Worm (Caenorhabditis elegans) whole organism, L3 larva: ENCODE data around the gene Y75B8A.28.
A peak's percentile ranks its signal among the peaks of the same experiment; 100 is the strongest.

Experiments used
- R02D3.7 ChIP-seq: fragments of 150-350 bp; optimal IDR thresholded peaks from 2 replicates; lab custom pipeline; 2014; ENCODE audit warnings: missing biosample characterization, missing genetic modification characterization
- ZK546.5 ChIP-seq: sonication (generic microtip); optimal IDR thresholded peaks from 2 replicates; lab custom pipeline; 2017; ENCODE audit warnings: missing biosample characterization, missing genetic modification characterization
- aly-2 ChIP-seq: fragments of 150-350 bp; optimal IDR thresholded peaks from 2 replicates; lab custom pipeline; 2014; ENCODE audit warnings: missing biosample characterization, missing genetic modification characterization
- ama-1 ChIP-seq: fragments of 150-350 bp; optimal IDR thresholded peaks from 2 replicates; lab custom pipeline; 2018
- ceh-16 ChIP-seq: sonication (generic microtip); optimal IDR thresholded peaks from 2 replicates; lab custom pipeline; 2017; ENCODE audit warnings: missing biosample characterization, missing genetic modification characterization
- ceh-28 ChIP-seq: fragments of 150-350 bp; optimal IDR thresholded peaks from 2 replicates; lab custom pipeline; 2014; ENCODE audit warnings: missing biosample characterization, missing genetic modification reagents, missing genetic modification characterization
- ceh-82 ChIP-seq: fragments of 150-350 bp; optimal IDR thresholded peaks from 2 replicates; lab custom pipeline; 2014; ENCODE audit warnings: missing biosample characterization, missing genetic modification characterization
- egl-27 ChIP-seq: sonication (generic microtip); optimal IDR thresholded peaks from 4 replicates; lab custom pipeline; 2017; ENCODE audit warnings: missing biosample characterization, missing genetic modification reagents, missing genetic modification characterization
- elt-2 ChIP-seq: sonication (generic microtip); optimal IDR thresholded peaks from 2 replicates; lab custom pipeline; 2016; ENCODE audit warnings: missing genetic modification reagents, mild to moderate bottlenecking, missing genetic modification characterization, missing compliant biosample characterization
- elt-3 ChIP-seq, 3 experiments: fragments of 150-350 bp in 1 of 3; sonication (generic microtip) in 2 of 3; optimal IDR thresholded peaks; 2 replicates in 2 of 3; 4 replicates in 1 of 3; lab custom pipeline; 2014 to 2017; ENCODE audit warnings: missing biosample characterization in 3 of 3, missing genetic modification characterization in 3 of 3
- eor-1 ChIP-seq, 2 experiments: fragments of 150-350 bp; optimal IDR thresholded peaks; 2 replicates each; lab custom pipeline; 2014 to 2018; ENCODE audit warnings: missing biosample characterization in 2 of 2, missing genetic modification characterization in 2 of 2
- jun-1 ChIP-seq: fragments of 150-350 bp; optimal IDR thresholded peaks from 2 replicates; lab custom pipeline; 2014; ENCODE audit warnings: missing biosample characterization, missing genetic modification reagents, missing genetic modification characterization
- lin-15B ChIP-seq: fragments of 150-350 bp; optimal IDR thresholded peaks from 2 replicates; lab custom pipeline; 2014; ENCODE audit warnings: missing biosample characterization, missing genetic modification characterization
- lin-39 ChIP-seq: fragments of 150-350 bp; optimal IDR thresholded peaks from 2 replicates; lab custom pipeline; 2018; ENCODE audit warnings: missing biosample characterization, missing genetic modification reagents, missing genetic modification characterization
- mdl-1 ChIP-seq: fragments of 150-350 bp; optimal IDR thresholded peaks from 2 replicates; lab custom pipeline; 2014; ENCODE audit warnings: missing biosample characterization, missing genetic modification characterization
- nfya-1 ChIP-seq: sonication (generic microtip); optimal IDR thresholded peaks from 2 replicates; lab custom pipeline; 2017; ENCODE audit warnings: missing genetic modification characterization, mild to moderate bottlenecking, missing compliant biosample characterization, antibody characterized with exemption, moderate library complexity; ENCODE audit not compliant: insufficient read depth
- nhr-12 ChIP-seq: fragments of 150-350 bp; optimal IDR thresholded peaks from 2 replicates; lab custom pipeline; 2014; ENCODE audit warnings: missing biosample characterization, missing genetic modification characterization
- nhr-25 ChIP-seq: sonication (generic microtip); optimal IDR thresholded peaks from 2 replicates; lab custom pipeline; 2017; ENCODE audit warnings: missing biosample characterization, missing genetic modification characterization
- nhr-28 ChIP-seq: fragments of 150-350 bp; optimal IDR thresholded peaks from 2 replicates; lab custom pipeline; 2014; ENCODE audit warnings: missing biosample characterization, missing genetic modification characterization
- nhr-43 ChIP-seq: sonication (generic microtip); optimal IDR thresholded peaks from 2 replicates; lab custom pipeline; 2016; ENCODE audit warnings: mild to moderate bottlenecking, missing genetic modification characterization, missing compliant biosample characterization; ENCODE audit not compliant: poor library complexity, severe bottlenecking
- nhr-67 ChIP-seq: fragments of 150-350 bp; optimal IDR thresholded peaks from 2 replicates; lab custom pipeline; 2014; ENCODE audit warnings: missing biosample characterization, missing genetic modification characterization
- nhr-77 ChIP-seq: fragments of 150-350 bp; optimal IDR thresholded peaks from 2 replicates; lab custom pipeline; 2014; ENCODE audit warnings: missing biosample characterization, missing genetic modification characterization
- pha-4 ChIP-seq: fragments of 150-350 bp; optimal IDR thresholded peaks from 2 replicates; lab custom pipeline; 2014; ENCODE audit warnings: missing biosample characterization, missing genetic modification reagents, missing genetic modification characterization
- pqm-1 ChIP-seq: fragments of 150-350 bp; optimal IDR thresholded peaks from 2 replicates; lab custom pipeline; 2017; ENCODE audit warnings: missing biosample characterization, missing genetic modification characterization, inconsistent platforms
- sea-2 ChIP-seq: fragments of 150-350 bp; sonication (generic microtip); optimal IDR thresholded peaks from 4 replicates; lab custom pipeline; 2014; ENCODE audit warnings: missing biosample characterization, missing genetic modification reagents, missing genetic modification characterization
- skn-1 ChIP-seq: fragments of 150-350 bp; optimal IDR thresholded peaks from 2 replicates; lab custom pipeline; 2014; ENCODE audit warnings: missing biosample characterization, missing genetic modification characterization
- snpc-4 ChIP-seq: fragments of 150-350 bp; optimal IDR thresholded peaks from 2 replicates; lab custom pipeline; 2014; ENCODE audit warnings: missing biosample characterization, missing genetic modification characterization
- tbx-2 ChIP-seq: sonication (generic microtip); optimal IDR thresholded peaks from 2 replicates; lab custom pipeline; 2016; ENCODE audit warnings: mild to moderate bottlenecking, missing genetic modification characterization, missing compliant biosample characterization
- unc-39 ChIP-seq: sonication (generic microtip); optimal IDR thresholded peaks from 4 replicates; lab custom pipeline; 2017; ENCODE audit warnings: missing biosample characterization, missing genetic modification characterization
- unc-62 ChIP-seq: fragments of 150-350 bp; sonication (generic microtip); optimal IDR thresholded peaks from 4 replicates; lab custom pipeline; 2014; ENCODE audit warnings: missing biosample characterization, missing genetic modification reagents, missing genetic modification characterization
- ztf-11 ChIP-seq: fragments of 150-350 bp; optimal IDR thresholded peaks from 2 replicates; lab custom pipeline; 2014; ENCODE audit warnings: missing biosample characterization, missing genetic modification characterization

Y75B8A.28 gene

ce11 chrIII:12325284-12325683 lies 6.4 kb downstream of the Y75B8A.28 start:
- peak; percentile 39 for TF ChIP-seq skn-1
- TF ChIP-seq elt-2 (tag; lab: Kevin White, UChicago) = peak; percentile 96
- TF ChIP-seq jun-1 (tag; lab: Kevin White, UChicago) = peak; percentile 62
- peak; percentile 36 for TF ChIP-seq nfya-1 (tag; lab: Kevin White, UChicago)
- TF ChIP-seq pha-4 (tag; lab: Kevin White, UChicago) = peak; percentile 34
- TF ChIP-seq pqm-1 = peak; percentile 85
- no peak for TF ChIP-seq mdl-1 (tag; lab: Kevin White, UChicago)
- no peak for TF ChIP-seq nhr-25 (tag; lab: Kevin White, UChicago)
- no peak for TF ChIP-seq nhr-28 (tag; lab: Kevin White, UChicago)

ce11 chrIII:12327528-12327997 lies 8.7 kb downstream of the Y75B8A.28 start, which contains the start of the genes zip-12 and Y75B8A.63:
zip-12 (plus strand) TSS chrIII:12327914.
Y75B8A.63 (plus strand) TSS chrIII:12327947.
- TF ChIP-seq ceh-28 (no peak), unc-39 (tag; lab: Kevin White, UChicago) (no peak), tbx-2 (tag; lab: Kevin White, UChicago) (no peak), ceh-16 (no peak), nhr-77 (no peak), jun-1 (tag; lab: Kevin White, UChicago) (peak; percentile 1), lin-15B (tag; lab: Kevin White, UChicago) (no peak), nhr-28 (tag; lab: Kevin White, UChicago) (no peak), elt-2 (tag; lab: Kevin White, UChicago) (peak; percentile 91), nhr-43 (tag; lab: Kevin White, UChicago) (no peak), pqm-1 (peak; percentile 55), elt-3 (tag; optimal IDR thresholded peaks at IDR 0.05; lab: Kevin White, UChicago) (peak in 1 of 3 experiments; percentile 18), ztf-11 (tag; lab: Kevin White, UChicago) (no peak), nhr-67 (no peak), sea-2 (GFP tag; lab: Kevin White, UChicago) (no peak), nfya-1 (tag; lab: Kevin White, UChicago) (peak; percentile 25), mdl-1 (tag; lab: Kevin White, UChicago) (no peak), lin-39 (tag; lab: Kevin White, UChicago) (no peak), ama-1 (lab: Kevin White, UChicago) (no peak), eor-1 (tag; optimal IDR thresholded peaks at IDR 0.05; lab: Kevin White, UChicago) (no peak), unc-62 (GFP tag; lab: Kevin White, UChicago) (no peak), snpc-4 (tag; lab: Kevin White, UChicago) (no peak), skn-1 (no peak), ceh-82 (tag; lab: Kevin White, UChicago) (no peak), pha-4 (tag; lab: Kevin White, UChicago) (peak; percentile 21), aly-2 (tag; lab: Kevin White, UChicago) (no peak)

ce11 chrIII:12331300-12331699 lies 12.4 kb downstream of the Y75B8A.28 start:
- no peak for TF ChIP-seq unc-39 (tag; lab: Kevin White, UChicago)
- TF ChIP-seq nfya-1 (tag; lab: Kevin White, UChicago) = peak; percentile 97

DNA sequence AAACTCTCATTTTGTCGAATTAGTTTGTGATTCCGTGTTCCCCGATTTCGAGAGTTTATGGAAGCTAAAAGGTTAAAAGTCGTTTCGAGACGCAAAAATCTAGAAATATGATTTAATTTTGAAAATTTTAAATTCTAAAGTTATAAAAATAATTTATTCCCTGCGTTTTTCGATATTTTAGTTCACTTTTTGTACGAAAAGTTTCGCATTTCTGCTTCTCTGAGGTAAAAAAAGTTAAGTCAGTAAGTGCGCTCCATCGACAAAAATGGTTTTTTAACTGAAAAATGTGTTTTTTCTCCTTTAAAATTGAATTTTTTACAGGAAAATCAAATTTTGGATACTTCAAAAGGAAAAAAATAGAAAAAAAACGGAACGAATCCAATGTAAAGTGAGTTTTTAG lies 14.6 kb downstream of the Y75B8A.28 start, which contains the start of gene zip-1:
Gene zip-1, plus strand, starts transcription at position 301 of the 400 bp plus-strand sequence.
- TF ChIP-seq ceh-28 (no peak), sea-2 (GFP tag; lab: Kevin White, UChicago) (no peak), egl-27 (tag; lab: Kevin White, UChicago) (no peak), nhr-67 (no peak), ceh-16 (no peak), mdl-1 (tag; lab: Kevin White, UChicago) (no peak), ZK546.5 (no peak), unc-62 (GFP tag; lab: Kevin White, UChicago) (no peak), elt-3 (tag; optimal IDR thresholded peaks at IDR 0.05; lab: Kevin White, UChicago) (no peak), elt-2 (tag; lab: Kevin White, UChicago) (no peak), tbx-2 (tag; lab: Kevin White, UChicago) (no peak)
- TF ChIP-seq, all 47 proteins: peak for 0

DNA sequence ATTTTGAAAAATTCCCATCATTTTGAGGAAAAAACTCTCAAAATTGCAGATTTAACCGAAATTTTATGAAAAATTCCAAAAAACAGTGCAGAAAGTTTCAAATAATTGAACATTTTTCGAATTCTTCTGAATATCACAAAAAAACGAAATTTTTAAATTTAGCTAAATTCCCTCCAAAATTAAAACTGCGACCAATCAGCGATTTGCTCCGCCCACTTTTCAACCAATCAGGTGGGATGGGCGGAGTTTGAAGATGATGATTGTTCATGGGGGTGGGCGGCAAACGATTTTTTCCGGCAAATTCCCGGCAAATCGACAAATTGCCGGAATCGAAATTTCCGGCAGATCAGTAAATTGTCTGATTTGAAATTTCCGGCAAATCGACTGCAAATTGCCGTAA lies 15.4 kb downstream of the Y75B8A.28 start:
- TF ChIP-seq ztf-11 (tag; lab: Kevin White, UChicago) (no peak), snpc-4 (tag; lab: Kevin White, UChicago) (no peak), nfya-1 (tag; lab: Kevin White, UChicago) (peak; percentile 76), ceh-28 (no peak), lin-15B (tag; lab: Kevin White, UChicago) (no peak), nhr-12 (tag; lab: Kevin White, UChicago) (no peak), R02D3.7 (tag; lab: Kevin White, UChicago) (no peak)
